Fruit fly (Drosophila melanogaster) whole organism, wandering third instar larva: ENCODE data around the gene Nos.

ENCODE experiments used
- Abd-B ChIP-seq: fragments of >200 bp; optimal IDR thresholded peaks from 2 replicates; lab custom pipeline; 2017; ENCODE audit warnings: missing biosample characterization, missing genetic modification characterization
- Dif ChIP-seq: fragments of 200-275, 200-300 bp; sonication (Bioruptor generic); optimal IDR thresholded peaks from 2 replicates; lab custom pipeline; 2018; ENCODE audit warnings: missing biosample characterization, missing genetic modification characterization; ENCODE audit not compliant: partially characterized antibody
- OdsH ChIP-seq: fragments of 200-800 bp; sonication (Bioruptor generic); optimal IDR thresholded peaks from 2 replicates; lab custom pipeline; 2016; ENCODE audit warnings: missing biosample characterization, mild to moderate bottlenecking, missing genetic modification characterization
- Sp1 ChIP-seq: fragments of 200-800 bp; sonication (Bioruptor generic); optimal IDR thresholded peaks from 3 replicates; lab custom pipeline; 2019; ENCODE audit warnings: missing biosample characterization, mild to moderate bottlenecking, missing genetic modification characterization, moderate library complexity

DNA sequence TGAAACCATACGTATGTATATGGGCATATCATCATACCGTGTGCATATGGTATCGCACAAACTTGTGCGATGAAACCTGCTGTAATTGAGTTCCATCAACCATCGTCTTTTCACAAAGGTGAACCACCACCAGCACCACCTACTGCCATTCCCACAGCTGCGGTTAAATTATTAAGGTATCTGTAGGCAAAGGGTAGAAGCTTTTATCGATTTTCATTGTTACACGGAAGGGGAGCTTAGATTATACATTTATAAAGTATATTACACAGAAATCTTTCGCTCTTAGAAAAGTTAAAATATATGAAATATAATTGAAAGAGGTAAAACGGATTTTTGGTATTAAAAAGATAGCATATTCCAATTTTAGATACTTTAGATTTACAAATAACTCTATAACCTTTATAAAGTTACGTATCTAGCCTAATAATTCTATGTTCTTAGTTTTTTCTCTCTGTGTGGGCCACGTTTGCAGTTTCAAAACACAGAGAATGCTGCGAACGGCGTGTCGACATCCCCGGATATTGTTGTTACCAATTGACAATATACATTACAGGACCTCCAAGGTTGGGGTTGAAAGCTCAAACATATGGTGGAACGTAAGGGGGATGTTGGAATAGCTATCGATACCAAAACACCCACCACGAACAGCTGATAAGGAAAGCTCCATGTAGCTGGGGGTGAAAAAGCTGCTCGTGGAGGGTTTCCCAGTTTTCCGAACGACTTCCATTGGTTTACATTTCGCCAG, 76.7 kb downstream of the Nos start, which contains the start of gene CG6495:
- no peak for TF ChIP-seq Abd-B (GFP tag; lab: Kevin White, UChicago)
- TF ChIP-seq Sp1 (GFP tag; lab: Kevin White, UChicago), result peak; percentile 43
- peak; percentile 17 for TF ChIP-seq OdsH (GFP tag; lab: Kevin White, UChicago)
- no peak for TF ChIP-seq Dif (GFP tag; lab: Kevin White, UChicago)
